Fruit fly (Drosophila melanogaster): ENCODE results near the gene mRpL22.

DNA sequence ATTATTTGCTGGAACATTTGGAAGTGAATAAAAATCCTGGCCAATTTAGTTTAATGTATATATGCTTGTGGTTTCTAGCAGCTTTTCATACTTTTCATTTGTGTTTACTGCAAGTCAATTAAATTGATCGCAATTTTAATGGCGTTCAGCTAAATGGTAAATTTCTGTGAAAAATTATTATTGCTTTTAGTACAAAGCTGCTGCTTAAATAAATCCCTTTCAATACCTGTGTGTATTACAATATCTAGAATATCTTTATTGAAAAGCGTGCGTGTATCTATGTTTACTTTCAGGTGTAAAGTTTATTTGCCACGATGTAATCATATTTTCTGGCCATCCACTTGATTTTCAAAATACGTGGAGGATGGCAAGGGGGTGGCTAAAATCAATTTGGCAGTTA is 22.0 kb downstream of the mRpL22 start, which contains the start of gene ppk28:
- TF ChIP-seq Myc (optimal IDR thresholded peaks at IDR 0.05) (no peak), ttk (optimal IDR thresholded peaks at IDR 0.05) (no peak)

Measured in Kc167 (cell line).